Worm (Caenorhabditis elegans): ENCODE data around the gene fbxa-78.

DNA sequence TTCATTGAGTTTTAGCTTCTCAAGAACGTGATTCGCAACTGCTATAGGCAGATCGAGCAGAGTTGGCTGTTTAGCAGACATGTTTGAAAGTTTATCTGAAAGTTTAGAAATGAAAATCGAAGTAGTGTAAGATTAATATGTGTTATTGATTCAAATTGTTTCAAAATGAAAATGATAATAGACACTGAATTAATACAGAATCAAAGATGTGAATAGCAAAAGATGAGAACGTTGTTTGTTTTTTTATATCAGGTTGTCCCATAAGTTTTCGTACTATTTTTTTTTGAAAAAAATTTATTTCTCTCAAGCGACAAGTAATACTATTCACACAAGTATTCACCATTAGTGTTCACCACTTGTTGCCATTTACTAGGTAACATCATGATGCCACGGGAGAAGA lies 34.9 kb upstream of the fbxa-78 start, which contains the start of gene fbxa-36:
- TF ChIP-seq unc-39 (tag; optimal IDR thresholded peaks at IDR 0.05): no peak
- TF ChIP-seq pha-4 (tag; optimal IDR thresholded peaks at IDR 0.05): no peak
- TF ChIP-seq nhr-28 (tag; optimal IDR thresholded peaks at IDR 0.05): no peak
- no peak for TF ChIP-seq lsy-2 (tag; optimal IDR thresholded peaks at IDR 0.05)
- no peak for TF ChIP-seq unc-62 (GFP tag; optimal IDR thresholded peaks at IDR 0.05)
- TF ChIP-seq cnd-1 (tag; optimal IDR thresholded peaks at IDR 0.05): no peak
- TF ChIP-seq snpc-4 (tag; optimal IDR thresholded peaks at IDR 0.05): no peak
- TF ChIP-seq mep-1 (tag; optimal IDR thresholded peaks at IDR 0.05): no peak
- TF ChIP-seq drap-1 (GFP tag; optimal IDR thresholded peaks at IDR 0.05): no peak
- no peak for TF ChIP-seq mls-2 (tag; optimal IDR thresholded peaks at IDR 0.05)
- no peak for TF ChIP-seq ces-1 (GFP tag; optimal IDR thresholded peaks at IDR 0.05)
- no peak for TF ChIP-seq nhr-2 (tag; optimal IDR thresholded peaks at IDR 0.05)
- TF ChIP-seq sptf-1 (tag; optimal IDR thresholded peaks at IDR 0.05): no peak

All from whole organism, mixed stage, embryonic.